Worm (Caenorhabditis elegans) whole organism, L3 larva: ENCODE results near the gene R160.4.

Experiments used
- R02D3.7 ChIP-seq: fragments of 150-350 bp; optimal IDR thresholded peaks from 2 replicates; lab custom pipeline; 2014; ENCODE audit warnings: missing biosample characterization, missing genetic modification characterization
- ZK546.5 ChIP-seq: sonication (generic microtip); optimal IDR thresholded peaks from 2 replicates; lab custom pipeline; 2017; ENCODE audit warnings: missing biosample characterization, missing genetic modification characterization
- aly-2 ChIP-seq: fragments of 150-350 bp; optimal IDR thresholded peaks from 2 replicates; lab custom pipeline; 2014; ENCODE audit warnings: missing biosample characterization, missing genetic modification characterization
- ama-1 ChIP-seq: fragments of 150-350 bp; optimal IDR thresholded peaks from 2 replicates; lab custom pipeline; 2018
- ceh-16 ChIP-seq: sonication (generic microtip); optimal IDR thresholded peaks from 2 replicates; lab custom pipeline; 2017; ENCODE audit warnings: missing biosample characterization, missing genetic modification characterization
- ceh-28 ChIP-seq: fragments of 150-350 bp; optimal IDR thresholded peaks from 2 replicates; lab custom pipeline; 2014; ENCODE audit warnings: missing biosample characterization, missing genetic modification reagents, missing genetic modification characterization
- ceh-82 ChIP-seq: fragments of 150-350 bp; optimal IDR thresholded peaks from 2 replicates; lab custom pipeline; 2014; ENCODE audit warnings: missing biosample characterization, missing genetic modification characterization
- ceh-9 ChIP-seq: sonication (generic microtip); optimal IDR thresholded peaks from 2 replicates; lab custom pipeline; 2018; ENCODE audit warnings: missing biosample characterization, missing genetic modification characterization
- daf-12 ChIP-seq: fragments of 150-350 bp; optimal IDR thresholded peaks from 2 replicates; lab custom pipeline; 2014; ENCODE audit warnings: missing biosample characterization, missing genetic modification reagents, missing genetic modification characterization
- egl-27 ChIP-seq: sonication (generic microtip); optimal IDR thresholded peaks from 4 replicates; lab custom pipeline; 2017; ENCODE audit warnings: missing biosample characterization, missing genetic modification reagents, missing genetic modification characterization
- egl-5 ChIP-seq: fragments of 150-350 bp; optimal IDR thresholded peaks from 2 replicates; lab custom pipeline; 2017; ENCODE audit warnings: missing biosample characterization, missing genetic modification reagents, missing genetic modification characterization, inconsistent platforms
- elt-2 ChIP-seq: sonication (generic microtip); optimal IDR thresholded peaks from 2 replicates; lab custom pipeline; 2016; ENCODE audit warnings: missing genetic modification reagents, mild to moderate bottlenecking, missing genetic modification characterization, missing compliant biosample characterization
- elt-3 ChIP-seq, 3 experiments: fragments of 150-350 bp in 1 of 3; sonication (generic microtip) in 2 of 3; optimal IDR thresholded peaks; 2 replicates in 2 of 3; 4 replicates in 1 of 3; lab custom pipeline; 2014 to 2017; ENCODE audit warnings: missing biosample characterization in 3 of 3, missing genetic modification characterization in 3 of 3
- fkh-10 ChIP-seq: sonication (generic microtip); optimal IDR thresholded peaks from 2 replicates; lab custom pipeline; 2017; ENCODE audit warnings: missing biosample characterization, missing genetic modification reagents, missing genetic modification characterization
- fos-1 ChIP-seq: fragments of 150-350 bp; optimal IDR thresholded peaks from 2 replicates; lab custom pipeline; 2014; ENCODE audit warnings: missing biosample characterization, missing genetic modification characterization
- hmg-11 ChIP-seq: sonication (generic microtip); optimal IDR thresholded peaks from 2 replicates; lab custom pipeline; 2016; ENCODE audit warnings: missing genetic modification characterization, missing compliant biosample characterization
- jun-1 ChIP-seq: fragments of 150-350 bp; optimal IDR thresholded peaks from 2 replicates; lab custom pipeline; 2014; ENCODE audit warnings: missing biosample characterization, missing genetic modification reagents, missing genetic modification characterization
- lin-15B ChIP-seq: fragments of 150-350 bp; optimal IDR thresholded peaks from 2 replicates; lab custom pipeline; 2014; ENCODE audit warnings: missing biosample characterization, missing genetic modification characterization
- lin-39 ChIP-seq: fragments of 150-350 bp; optimal IDR thresholded peaks from 2 replicates; lab custom pipeline; 2018; ENCODE audit warnings: missing biosample characterization, missing genetic modification reagents, missing genetic modification characterization
- lsy-12 ChIP-seq: sonication (generic microtip); optimal IDR thresholded peaks from 2 replicates; lab custom pipeline; 2016; ENCODE audit warnings: mild to moderate bottlenecking, missing genetic modification characterization, missing compliant biosample characterization
- mml-1 ChIP-seq: fragments of 150-350 bp; sonication (generic microtip); optimal IDR thresholded peaks from 3 replicates; lab custom pipeline; 2014; ENCODE audit warnings: missing biosample characterization, missing genetic modification characterization
- nfya-1 ChIP-seq: sonication (generic microtip); optimal IDR thresholded peaks from 2 replicates; lab custom pipeline; 2017; ENCODE audit warnings: missing genetic modification characterization, mild to moderate bottlenecking, missing compliant biosample characterization, antibody characterized with exemption, moderate library complexity; ENCODE audit not compliant: insufficient read depth
- nhr-11 ChIP-seq: fragments of 150-350 bp; optimal IDR thresholded peaks from 2 replicates; lab custom pipeline; 2014; ENCODE audit warnings: missing biosample characterization, missing genetic modification characterization
- nhr-12 ChIP-seq: fragments of 150-350 bp; optimal IDR thresholded peaks from 2 replicates; lab custom pipeline; 2014; ENCODE audit warnings: missing biosample characterization, missing genetic modification characterization
- nhr-23 ChIP-seq: fragments of 150-350 bp; optimal IDR thresholded peaks from 2 replicates; lab custom pipeline; 2014; ENCODE audit warnings: missing biosample characterization, missing genetic modification reagents, missing genetic modification characterization
- nhr-25 ChIP-seq: sonication (generic microtip); optimal IDR thresholded peaks from 2 replicates; lab custom pipeline; 2017; ENCODE audit warnings: missing biosample characterization, missing genetic modification characterization
- nhr-28 ChIP-seq: fragments of 150-350 bp; optimal IDR thresholded peaks from 2 replicates; lab custom pipeline; 2014; ENCODE audit warnings: missing biosample characterization, missing genetic modification characterization
- nhr-43 ChIP-seq: sonication (generic microtip); optimal IDR thresholded peaks from 2 replicates; lab custom pipeline; 2016; ENCODE audit warnings: mild to moderate bottlenecking, missing genetic modification characterization, missing compliant biosample characterization; ENCODE audit not compliant: poor library complexity, severe bottlenecking
- nhr-67 ChIP-seq: fragments of 150-350 bp; optimal IDR thresholded peaks from 2 replicates; lab custom pipeline; 2014; ENCODE audit warnings: missing biosample characterization, missing genetic modification characterization
- nhr-76 ChIP-seq: fragments of 150-350 bp; sonication (generic microtip); optimal IDR thresholded peaks from 5 replicates; lab custom pipeline; 2014; ENCODE audit warnings: missing biosample characterization, missing genetic modification characterization
- pha-4 ChIP-seq: fragments of 150-350 bp; optimal IDR thresholded peaks from 2 replicates; lab custom pipeline; 2014; ENCODE audit warnings: missing biosample characterization, missing genetic modification reagents, missing genetic modification characterization
- pqm-1 ChIP-seq: fragments of 150-350 bp; optimal IDR thresholded peaks from 2 replicates; lab custom pipeline; 2017; ENCODE audit warnings: missing biosample characterization, missing genetic modification characterization, inconsistent platforms
- sea-2 ChIP-seq: fragments of 150-350 bp; sonication (generic microtip); optimal IDR thresholded peaks from 4 replicates; lab custom pipeline; 2014; ENCODE audit warnings: missing biosample characterization, missing genetic modification reagents, missing genetic modification characterization
- skn-1 ChIP-seq: fragments of 150-350 bp; optimal IDR thresholded peaks from 2 replicates; lab custom pipeline; 2014; ENCODE audit warnings: missing biosample characterization, missing genetic modification characterization
- snpc-4 ChIP-seq: fragments of 150-350 bp; optimal IDR thresholded peaks from 2 replicates; lab custom pipeline; 2014; ENCODE audit warnings: missing biosample characterization, missing genetic modification characterization
- unc-39 ChIP-seq: sonication (generic microtip); optimal IDR thresholded peaks from 4 replicates; lab custom pipeline; 2017; ENCODE audit warnings: missing biosample characterization, missing genetic modification characterization
- unc-62 ChIP-seq: fragments of 150-350 bp; sonication (generic microtip); optimal IDR thresholded peaks from 4 replicates; lab custom pipeline; 2014; ENCODE audit warnings: missing biosample characterization, missing genetic modification reagents, missing genetic modification characterization
- zag-1 ChIP-seq: fragments of 150-350 bp; optimal IDR thresholded peaks from 2 replicates; lab custom pipeline; 2014; ENCODE audit warnings: missing biosample characterization, missing genetic modification characterization
- ztf-11 ChIP-seq: fragments of 150-350 bp; optimal IDR thresholded peaks from 2 replicates; lab custom pipeline; 2014; ENCODE audit warnings: missing biosample characterization, missing genetic modification characterization
- ztf-4 ChIP-seq: fragments of 150-350 bp; optimal IDR thresholded peaks from 2 replicates; lab custom pipeline; 2014; ENCODE audit warnings: missing biosample characterization, missing genetic modification characterization

Gene R160.4

ce11 chrX:4386493-4386892 lies 17.8 kb upstream of the R160.4 start:
- no peak for TF ChIP-seq lsy-12 (tag; lab: Kevin White, UChicago)
- TF ChIP-seq nhr-25 (tag; lab: Kevin White, UChicago), result peak; percentile 21
- TF ChIP-seq, all 47 proteins: peak for 1

ce11 chrX:4383316-4383936 lies 14.7 kb upstream of the R160.4 start, which contains the start of gene lst-2:
Gene lst-2, minus strand, starts transcription at chrX:4383366.
- no peak for TF ChIP-seq fkh-10 (GFP tag; lab: Kevin White, UChicago)
- no peak for TF ChIP-seq fos-1
- TF ChIP-seq ceh-16 (tag; lab: Kevin White, UChicago), result no peak
- no peak for TF ChIP-seq nhr-25 (tag; lab: Kevin White, UChicago)

ce11 chrX:4377689-4378088 lies 9.0 kb upstream of the R160.4 start, which contains the start of gene R160.12:
Gene R160.12, minus strand, starts transcription at chrX:4377789.
- TF ChIP-seq ceh-9 (tag; lab: Kevin White, UChicago) (no peak), nhr-67 (tag; lab: Kevin White, UChicago) (no peak), ztf-4 (tag; lab: Kevin White, UChicago) (no peak), lin-39 (tag; lab: Kevin White, UChicago) (no peak), nhr-11 (no peak), snpc-4 (tag; lab: Kevin White, UChicago) (no peak), nhr-28 (no peak), skn-1 (tag; lab: Kevin White, UChicago) (no peak), mml-1 (tag; lab: Kevin White, UChicago) (no peak), daf-12 (no peak), fkh-10 (GFP tag; lab: Kevin White, UChicago) (no peak), nhr-25 (tag; lab: Kevin White, UChicago) (no peak), zag-1 (tag; lab: Kevin White, UChicago) (no peak), elt-2 (tag; lab: Kevin White, UChicago) (no peak), pqm-1 (tag; lab: Kevin White, UChicago) (no peak), lin-15B (tag; lab: Kevin White, UChicago) (no peak), R02D3.7 (tag; lab: Kevin White, UChicago) (no peak), lsy-12 (tag; lab: Kevin White, UChicago) (no peak), aly-2 (tag; lab: Kevin White, UChicago) (no peak)

- TF ChIP-seq egl-5 (tag; lab: Kevin White, UChicago), result no peak
- no peak for TF ChIP-seq unc-39
- TF ChIP-seq pha-4, result no peak
- no peak for TF ChIP-seq sea-2
- no peak for TF ChIP-seq ztf-4 (tag; lab: Kevin White, UChicago)
- TF ChIP-seq ceh-28 (tag; lab: Kevin White, UChicago), result no peak
- no peak for TF ChIP-seq daf-12
- no peak for TF ChIP-seq nhr-43
- TF ChIP-seq nhr-23 (tag; lab: Kevin White, UChicago), result no peak
- TF ChIP-seq zag-1 (tag; lab: Kevin White, UChicago), result no peak
- no peak for TF ChIP-seq ceh-82 (tag; lab: Kevin White, UChicago)
- TF ChIP-seq pqm-1 (tag; lab: Kevin White, UChicago), result no peak
- TF ChIP-seq nhr-28, result no peak
- TF ChIP-seq unc-62, result no peak
- no peak for TF ChIP-seq nhr-67 (tag; lab: Kevin White, UChicago)
- no peak for TF ChIP-seq hmg-11 (tag; lab: Kevin White, UChicago)
- TF ChIP-seq egl-27 (tag; lab: Kevin White, UChicago), result no peak
- no peak for TF ChIP-seq nhr-25 (tag; lab: Kevin White, UChicago)
- TF ChIP-seq ztf-11 (tag; lab: Kevin White, UChicago), result no peak
- no peak for TF ChIP-seq elt-3 (tag; optimal IDR thresholded peaks at IDR 0.05; lab: Kevin White, UChicago)
Measured at ce11 chrX:4376801-4377200, 8.1 kb upstream of the R160.4 start, which contains the start of gene R160.2. Gene R160.2, minus strand, starts transcription at chrX:4376901.

ce11 chrX:4373123-4373522 lies 4.4 kb upstream of the R160.4 start, which contains the start of gene R160.6:
Gene R160.6, minus strand, starts transcription at chrX:4373223.
- TF ChIP-seq nfya-1 (tag; lab: Kevin White, UChicago) (no peak), ama-1 (no peak), nhr-76 (tag; lab: Kevin White, UChicago) (no peak), ztf-4 (tag; lab: Kevin White, UChicago) (no peak), pqm-1 (tag; lab: Kevin White, UChicago) (no peak), jun-1 (no peak), hmg-11 (tag; lab: Kevin White, UChicago) (no peak), elt-2 (tag; lab: Kevin White, UChicago) (no peak), egl-5 (tag; lab: Kevin White, UChicago) (no peak), nhr-25 (tag; lab: Kevin White, UChicago) (no peak), nhr-12 (tag; lab: Kevin White, UChicago) (no peak), unc-39 (no peak), mml-1 (tag; lab: Kevin White, UChicago) (no peak), nhr-28 (no peak), snpc-4 (tag; lab: Kevin White, UChicago) (no peak), fkh-10 (GFP tag; lab: Kevin White, UChicago) (no peak), pha-4 (no peak), aly-2 (tag; lab: Kevin White, UChicago) (no peak), ZK546.5 (tag; lab: Kevin White, UChicago) (no peak)
- TF ChIP-seq, all 47 proteins: peak for 0
